Worm (Caenorhabditis elegans) whole organism, L2 larva: Measurements from ENCODE around the gene pinn-4.

Experiments
- C34F6.9 ChIP-seq: fragments of 150-350 bp; optimal IDR thresholded peaks from 2 replicates; lab custom pipeline; 2014; ENCODE audit warnings: missing biosample characterization, missing genetic modification characterization
- R02D3.7 ChIP-seq: fragments of 150-350 bp; optimal IDR thresholded peaks from 2 replicates; lab custom pipeline; 2014; ENCODE audit warnings: missing biosample characterization, missing genetic modification characterization
- ZK546.5 ChIP-seq: sonication (generic microtip); optimal IDR thresholded peaks from 2 replicates; lab custom pipeline; 2017; ENCODE audit warnings: missing biosample characterization, missing genetic modification characterization
- alr-1 ChIP-seq: fragments of 150-350 bp; optimal IDR thresholded peaks from 2 replicates; lab custom pipeline; 2014; ENCODE audit warnings: missing biosample characterization, missing genetic modification characterization
- ama-1 ChIP-seq: fragments of 150-350 bp; optimal IDR thresholded peaks from 2 replicates; lab custom pipeline; 2018; ENCODE audit warnings: inconsistent platforms
- blmp-1 ChIP-seq: sonication (generic microtip); optimal IDR thresholded peaks from 2 replicates; lab custom pipeline; 2017; ENCODE audit warnings: missing genetic modification characterization, mild to moderate bottlenecking, missing compliant biosample characterization, antibody characterized with exemption, moderate library complexity; ENCODE audit not compliant: insufficient read depth
- ceh-16 ChIP-seq: fragments of 150-350 bp; optimal IDR thresholded peaks from 2 replicates; lab custom pipeline; 2014; ENCODE audit warnings: missing biosample characterization, missing genetic modification characterization
- ceh-82 ChIP-seq: fragments of 150-350 bp; optimal IDR thresholded peaks from 2 replicates; lab custom pipeline; 2014; ENCODE audit warnings: missing biosample characterization, missing genetic modification characterization
- crh-2 ChIP-seq: sonication (generic microtip); optimal IDR thresholded peaks from 2 replicates; lab custom pipeline; 2017; ENCODE audit warnings: missing biosample characterization, missing genetic modification characterization
- dmd-4 ChIP-seq: sonication (generic microtip); optimal IDR thresholded peaks from 2 replicates; lab custom pipeline; 2017; ENCODE audit warnings: missing biosample characterization, missing genetic modification characterization
- egl-27 ChIP-seq: sonication (generic microtip); optimal IDR thresholded peaks from 3 replicates; lab custom pipeline; 2017; ENCODE audit warnings: missing biosample characterization, missing genetic modification reagents, missing genetic modification characterization
- elt-1 ChIP-seq: fragments of 150-350 bp; optimal IDR thresholded peaks from 2 replicates; lab custom pipeline; 2014; ENCODE audit warnings: missing biosample characterization, missing genetic modification characterization
- elt-3 ChIP-seq: sonication (generic microtip); optimal IDR thresholded peaks from 2 replicates; lab custom pipeline; 2017; ENCODE audit warnings: missing biosample characterization, missing genetic modification characterization
- fos-1 ChIP-seq: fragments of 150-350 bp; optimal IDR thresholded peaks from 2 replicates; lab custom pipeline; 2014; ENCODE audit warnings: missing biosample characterization, missing genetic modification characterization
- lin-39 ChIP-seq: fragments of 150-350 bp; optimal IDR thresholded peaks from 2 replicates; lab custom pipeline; 2014; ENCODE audit warnings: missing biosample characterization, missing genetic modification reagents, missing genetic modification characterization
- lsy-2 ChIP-seq, 2 experiments: fragments of 150-350 bp in 1 of 2; sonication (generic microtip) in 1 of 2; optimal IDR thresholded peaks; 2 replicates each; lab custom pipeline; 2014 to 2017; ENCODE audit warnings: missing biosample characterization in 2 of 2, missing genetic modification characterization in 2 of 2
- mab-5 ChIP-seq: fragments of 150-350 bp; optimal IDR thresholded peaks from 2 replicates; lab custom pipeline; 2014; ENCODE audit warnings: missing biosample characterization, missing genetic modification characterization
- mdl-1 ChIP-seq, 2 experiments: fragments of 150-350 bp in 1 of 2; sonication (generic microtip) in 1 of 2; optimal IDR thresholded peaks; 2 replicates each; lab custom pipeline; 2017; ENCODE audit warnings: missing biosample characterization in 2 of 2, missing genetic modification characterization in 2 of 2
- nhr-10 ChIP-seq: sonication (generic microtip); optimal IDR thresholded peaks from 2 replicates; lab custom pipeline; 2017; ENCODE audit warnings: missing biosample characterization, missing genetic modification characterization
- nhr-11 ChIP-seq: fragments of 150-350 bp; optimal IDR thresholded peaks from 2 replicates; lab custom pipeline; 2014; ENCODE audit warnings: missing biosample characterization, missing genetic modification characterization
- nhr-12 ChIP-seq: fragments of 150-350 bp; optimal IDR thresholded peaks from 2 replicates; lab custom pipeline; 2014; ENCODE audit warnings: missing biosample characterization, missing genetic modification characterization
- nhr-129 ChIP-seq: fragments of 150-350 bp; optimal IDR thresholded peaks from 2 replicates; lab custom pipeline; 2014; ENCODE audit warnings: missing biosample characterization, missing genetic modification characterization
- nhr-21 ChIP-seq: fragments of 150-350 bp; optimal IDR thresholded peaks from 2 replicates; lab custom pipeline; 2014; ENCODE audit warnings: missing biosample characterization, missing genetic modification characterization
- nhr-23 ChIP-seq: fragments of 150-350 bp; optimal IDR thresholded peaks from 2 replicates; lab custom pipeline; 2014; ENCODE audit warnings: missing biosample characterization, missing genetic modification reagents, missing genetic modification characterization
- nhr-237 ChIP-seq: fragments of 150-350 bp; optimal IDR thresholded peaks from 2 replicates; lab custom pipeline; 2014; ENCODE audit warnings: missing biosample characterization, missing genetic modification characterization
- nhr-25 ChIP-seq: fragments of 150-350 bp; sonication (generic microtip); optimal IDR thresholded peaks from 3 replicates; lab custom pipeline; 2014; ENCODE audit warnings: missing biosample characterization, missing genetic modification characterization
- nhr-6 ChIP-seq: fragments of 150-350 bp; optimal IDR thresholded peaks from 2 replicates; lab custom pipeline; 2014; ENCODE audit warnings: missing biosample characterization, missing genetic modification characterization
- nhr-77 ChIP-seq: fragments of 150-350 bp; optimal IDR thresholded peaks from 2 replicates; lab custom pipeline; 2014; ENCODE audit warnings: missing biosample characterization, missing genetic modification characterization
- sem-4 ChIP-seq: fragments of 150-350 bp; optimal IDR thresholded peaks from 2 replicates; lab custom pipeline; 2014; ENCODE audit warnings: missing biosample characterization, missing genetic modification reagents, missing genetic modification characterization
- skn-1 ChIP-seq: sonication (generic microtip); optimal IDR thresholded peaks from 2 replicates; lab custom pipeline; 2017; ENCODE audit warnings: missing biosample characterization, missing genetic modification characterization
- sma-9 ChIP-seq, 2 experiments: fragments of 150-350 bp in 1 of 2; sonication (generic microtip) in 1 of 2; optimal IDR thresholded peaks; 2 replicates each; lab custom pipeline; 2014 to 2016; ENCODE audit warnings: missing genetic modification characterization in 2 of 2, mild to moderate bottlenecking in 1 of 2, missing biosample characterization in 1 of 2, missing compliant biosample characterization in 1 of 2, missing genetic modification reagents in 1 of 2, moderate library complexity in 1 of 2
- snpc-4 ChIP-seq: fragments of 150-350 bp; optimal IDR thresholded peaks from 2 replicates; lab custom pipeline; 2014; ENCODE audit warnings: missing biosample characterization, missing genetic modification characterization
- unc-39 ChIP-seq: fragments of 150-350 bp; optimal IDR thresholded peaks from 2 replicates; lab custom pipeline; 2014; ENCODE audit warnings: missing biosample characterization, missing genetic modification characterization
- unc-55 ChIP-seq: fragments of 150-350 bp; sonication (generic microtip); optimal IDR thresholded peaks from 3 replicates; lab custom pipeline; 2014; ENCODE audit warnings: missing biosample characterization, missing genetic modification reagents, missing genetic modification characterization
- zag-1 ChIP-seq: fragments of 150-350 bp; optimal IDR thresholded peaks from 2 replicates; lab custom pipeline; 2014; ENCODE audit warnings: missing biosample characterization, missing genetic modification characterization
- ztf-1 ChIP-seq: fragments of 200-800 bp; sonication (Bioruptor generic); conservative IDR thresholded peaks from 2 replicates; pipeline ENCODE4 v1.3.6; 2022; ENCODE audit warnings: missing genetic modification characterization, missing compliant biosample characterization
- ztf-11 ChIP-seq: sonication (generic microtip); optimal IDR thresholded peaks from 2 replicates; lab custom pipeline; 2017; ENCODE audit warnings: missing biosample characterization, missing genetic modification characterization
- ztf-4 ChIP-seq: fragments of 150-350 bp; optimal IDR thresholded peaks from 2 replicates; lab custom pipeline; 2014; ENCODE audit warnings: missing biosample characterization, missing genetic modification characterization

pinn-4 gene

ce11 chrII:13412335-13412734 is 9.6 kb downstream of the pinn-4 start, which contains the start of gene Y48C3A.18:
Y48C3A.18 (plus strand) TSS chrII:13412635.
- TF ChIP-seq nhr-10 (tag; lab: Kevin White, UChicago) (no peak), egl-27 (no peak), C34F6.9 (tag; lab: Kevin White, UChicago) (no peak), elt-3 (tag; lab: Kevin White, UChicago) (no peak), unc-55 (no peak), lsy-2 (tag; optimal IDR thresholded peaks at IDR 0.05; lab: Kevin White, UChicago) (no peak), ztf-11 (tag; lab: Kevin White, UChicago) (no peak), blmp-1 (tag; lab: Kevin White, UChicago) (no peak), nhr-129 (tag; lab: Kevin White, UChicago) (no peak), zag-1 (tag; lab: Kevin White, UChicago) (no peak), ztf-1 (GFP tag; lab: Robert Waterston, UW) (no peak), fos-1 (tag; lab: Kevin White, UChicago) (no peak), ceh-82 (tag; lab: Kevin White, UChicago) (no peak), alr-1 (tag; lab: Kevin White, UChicago) (no peak), ztf-4 (no peak), elt-1 (tag; lab: Kevin White, UChicago) (no peak), ceh-16 (tag; lab: Kevin White, UChicago) (no peak), nhr-6 (tag; lab: Kevin White, UChicago) (no peak)
- TF ChIP-seq, all 48 proteins: peak for 0

ce11 chrII:13414099-13414498 is 11.3 kb downstream of the pinn-4 start:
- TF ChIP-seq lin-39: no peak
- no peak for TF ChIP-seq lsy-2 (tag; optimal IDR thresholded peaks at IDR 0.05; lab: Kevin White, UChicago)
- TF ChIP-seq ztf-4: no peak
- TF ChIP-seq zag-1 (tag; lab: Kevin White, UChicago): no peak
- TF ChIP-seq nhr-23: no peak
- TF ChIP-seq skn-1 (tag; lab: Kevin White, UChicago): no peak
- no peak for TF ChIP-seq fos-1 (tag; lab: Kevin White, UChicago)
- TF ChIP-seq ama-1: no peak
- TF ChIP-seq mab-5 (tag; lab: Kevin White, UChicago): no peak
- no peak for TF ChIP-seq alr-1 (tag; lab: Kevin White, UChicago)

DNA sequence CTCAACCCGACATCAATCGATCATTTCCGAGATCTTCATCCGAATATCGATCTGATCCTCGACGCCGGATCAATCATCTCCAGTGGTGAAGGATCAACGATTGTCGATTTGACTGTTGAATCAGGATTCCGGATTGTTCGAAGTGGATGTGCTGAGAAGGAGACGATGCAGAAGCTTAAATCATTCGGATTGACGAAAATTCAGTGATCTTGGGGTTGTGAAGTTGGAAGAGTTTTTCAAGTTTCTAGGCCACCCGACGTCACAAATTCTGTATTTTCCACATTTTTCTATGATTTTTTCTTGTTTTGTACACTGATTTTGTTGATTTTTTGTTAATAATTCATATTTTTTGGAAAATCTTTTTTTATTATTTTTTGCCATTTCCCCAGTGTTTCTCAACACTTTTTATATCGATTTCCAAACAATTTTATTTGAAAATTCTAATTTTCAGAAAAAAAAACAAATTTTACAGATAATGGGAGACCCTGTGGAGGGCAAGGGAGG is 11.8 kb downstream of the pinn-4 start, which contains the start of gene Y48E1C.1:
Gene Y48E1C.1, plus strand, starts transcription at position 454 of the 504 bp plus-strand sequence.
- TF ChIP-seq ZK546.5 (tag; lab: Kevin White, UChicago) (no peak), crh-2 (tag; lab: Kevin White, UChicago) (no peak)
- TF ChIP-seq, all 48 proteins: peak for 0

DNA sequence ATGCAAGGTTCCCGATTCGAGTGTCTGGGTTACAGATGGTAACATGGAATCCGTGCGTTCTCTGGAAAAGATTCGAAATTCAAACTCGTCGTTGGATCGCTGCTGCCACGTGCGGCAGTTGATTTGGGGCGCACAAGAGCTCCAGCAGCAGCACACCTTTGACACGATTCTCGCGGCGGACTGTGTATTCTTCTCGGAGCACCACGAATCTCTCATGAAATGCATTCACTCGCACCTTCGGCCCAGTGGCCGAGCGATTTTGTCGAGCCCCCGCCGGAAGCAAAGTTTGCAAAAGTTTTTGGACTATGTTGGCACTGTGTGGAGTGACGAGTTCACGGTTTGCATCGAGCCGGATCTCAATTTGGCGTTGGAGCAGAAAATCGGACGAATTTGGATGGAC is 13.8 kb downstream of the pinn-4 start:
- TF ChIP-seq elt-1 (tag; lab: Kevin White, UChicago) (no peak), R02D3.7 (tag; lab: Kevin White, UChicago) (no peak), ztf-4 (no peak), skn-1 (tag; lab: Kevin White, UChicago) (no peak), egl-27 (no peak), nhr-21 (tag; lab: Kevin White, UChicago) (no peak), sma-9 (GFP tag; optimal IDR thresholded peaks at IDR 0.05; lab: Kevin White, UChicago) (no peak), sma-9 (tag; optimal IDR thresholded peaks at IDR 0.05; lab: Kevin White, UChicago) (no peak), mab-5 (tag; lab: Kevin White, UChicago) (no peak), nhr-129 (tag; lab: Kevin White, UChicago) (no peak), crh-2 (tag; lab: Kevin White, UChicago) (no peak), C34F6.9 (tag; lab: Kevin White, UChicago) (no peak), alr-1 (tag; lab: Kevin White, UChicago) (no peak), dmd-4 (tag; lab: Kevin White, UChicago) (no peak), elt-3 (tag; lab: Kevin White, UChicago) (no peak), lsy-2 (tag; optimal IDR thresholded peaks at IDR 0.05; lab: Kevin White, UChicago) (no peak), sem-4 (tag; lab: Kevin White, UChicago) (no peak)

- no peak for TF ChIP-seq ceh-82 (tag; lab: Kevin White, UChicago)
- no peak for TF ChIP-seq snpc-4 (tag; lab: Kevin White, UChicago)
- TF ChIP-seq nhr-11 (tag; lab: Kevin White, UChicago): no peak
- TF ChIP-seq nhr-77 (tag; lab: Kevin White, UChicago): no peak
- no peak for TF ChIP-seq sem-4 (tag; lab: Kevin White, UChicago)
- TF ChIP-seq egl-27: no peak
- no peak for TF ChIP-seq nhr-25 (tag; lab: Kevin White, UChicago)
- no peak for TF ChIP-seq nhr-10 (tag; lab: Kevin White, UChicago)
- TF ChIP-seq alr-1 (tag; lab: Kevin White, UChicago): no peak
- no peak for TF ChIP-seq nhr-12 (tag; lab: Kevin White, UChicago)
- TF ChIP-seq nhr-237 (tag; lab: Kevin White, UChicago): no peak
- no peak for TF ChIP-seq mdl-1 (tag; optimal IDR thresholded peaks at IDR 0.05; lab: Kevin White, UChicago)
- no peak for TF ChIP-seq unc-39 (tag; lab: Kevin White, UChicago)
- no peak for TF ChIP-seq ztf-11 (tag; lab: Kevin White, UChicago)
- TF ChIP-seq nhr-21 (tag; lab: Kevin White, UChicago): no peak
- no peak for TF ChIP-seq mab-5 (tag; lab: Kevin White, UChicago)
- TF ChIP-seq, all 48 proteins: peak for 0
Observed at ce11 chrII:13417452-13418031, 14.8 kb downstream of the pinn-4 start.
